Worm (Caenorhabditis elegans) whole organism, L4 larva: ENCODE data around the gene sdz-8.

Source experiments
- D1046.2 ChIP-seq: fragments of 200-800 bp; sonication (Bioruptor generic); IDR thresholded peaks from 2 replicates; pipeline ENCODE4 v1.3.6; 2022; ENCODE audit warnings: missing genetic modification characterization, missing compliant biosample characterization
- Y105C5A.15 ChIP-seq: fragments of 200-800 bp; sonication (Bioruptor generic); IDR thresholded peaks from 2 replicates; pipeline ENCODE4 v1.3.6; 2022; ENCODE audit warnings: missing genetic modification characterization, missing compliant biosample characterization
- Y48G9A.11 ChIP-seq: fragments of 200-800 bp; sonication (Bioruptor generic); IDR thresholded peaks from 2 replicates; pipeline ENCODE4 v1.3.6; 2022; ENCODE audit warnings: missing genetic modification reagents, missing genetic modification characterization, missing compliant biosample characterization
- ama-1 ChIP-seq: fragments of 150-350 bp; optimal IDR thresholded peaks from 2 replicates; lab custom pipeline; 2014; ENCODE audit warnings: inconsistent platforms, mixed read lengths
- fkh-10 ChIP-seq: fragments of 150-350 bp; optimal IDR thresholded peaks from 2 replicates; lab custom pipeline; 2014; ENCODE audit warnings: missing biosample characterization, missing genetic modification reagents, missing genetic modification characterization
- fos-1 ChIP-seq: fragments of 150-350 bp; optimal IDR thresholded peaks from 2 replicates; lab custom pipeline; 2014; ENCODE audit warnings: missing biosample characterization, missing genetic modification characterization
- lin-38 ChIP-seq: fragments of 200-800 bp; sonication (Bioruptor generic); IDR thresholded peaks from 2 replicates; pipeline ENCODE4 v1.3.6; 2022; ENCODE audit warnings: missing genetic modification reagents, missing genetic modification characterization, missing compliant biosample characterization
- lin-39 ChIP-seq: fragments of 150-350 bp; optimal IDR thresholded peaks from 2 replicates; lab custom pipeline; 2014; ENCODE audit warnings: missing biosample characterization, missing genetic modification reagents, missing genetic modification characterization
- mdl-1 ChIP-seq, 2 experiments: fragments of 150-350 bp in 1 of 2; sonication (generic microtip) in 1 of 2; optimal IDR thresholded peaks; 2 replicates each; lab custom pipeline; 2014 to 2017; ENCODE audit warnings: missing biosample characterization in 2 of 2, missing genetic modification characterization in 2 of 2
- mep-1 ChIP-seq: fragments of 150-350 bp; sonication (generic microtip); optimal IDR thresholded peaks from 3 replicates; lab custom pipeline; 2014; ENCODE audit warnings: missing biosample characterization, missing genetic modification characterization
- nhr-41 ChIP-seq: fragments of 200-800 bp; sonication (Bioruptor generic); IDR thresholded peaks from 2 replicates; pipeline ENCODE4 v1.3.6; 2022; ENCODE audit warnings: missing genetic modification reagents, missing genetic modification characterization, missing compliant biosample characterization
- snpc-4 ChIP-seq: fragments of 150-350 bp; optimal IDR thresholded peaks from 2 replicates; lab custom pipeline; 2014; ENCODE audit warnings: missing biosample characterization, missing genetic modification characterization
- unc-39 ChIP-seq: sonication (generic microtip); optimal IDR thresholded peaks from 2 replicates; lab custom pipeline; 2017; ENCODE audit warnings: missing biosample characterization, missing genetic modification characterization
- zip-2 ChIP-seq: fragments of 150-350 bp; optimal IDR thresholded peaks from 2 replicates; lab custom pipeline; 2014; ENCODE audit warnings: missing biosample characterization, missing genetic modification characterization

ce11 chrV:11534495-11535189 is 18.7 kb upstream of the sdz-8 start:
- no peak for TF ChIP-seq Y48G9A.11 (GFP tag; lab: Robert Waterston, UW)
- TF ChIP-seq nhr-41, result no peak
- no peak for TF ChIP-seq unc-39 (tag; lab: Kevin White, UChicago)
- TF ChIP-seq fkh-10 (GFP tag; lab: Kevin White, UChicago), result no peak
- no peak for TF ChIP-seq fos-1 (tag; lab: Kevin White, UChicago)
- TF ChIP-seq ama-1 (lab: Kevin White, UChicago), result no peak
- no peak; the same call in none of the 2 replicates for TF ChIP-seq lin-38 (GFP tag; lab: Robert Waterston, UW)
- no peak for TF ChIP-seq snpc-4 (tag; lab: Kevin White, UChicago)
- no peak for TF ChIP-seq zip-2 (tag; lab: Kevin White, UChicago)
- TF ChIP-seq lin-39 (tag; lab: Kevin White, UChicago), result no peak
- peak in 1 of 2 experiments; percentile 59 for TF ChIP-seq mdl-1 (tag; optimal IDR thresholded peaks at IDR 0.05; lab: Kevin White, UChicago)
- no peak for TF ChIP-seq Y105C5A.15 (GFP tag; lab: Robert Waterston, UW)
- peak; percentile 56 for TF ChIP-seq mep-1 (tag; lab: Kevin White, UChicago)
- TF ChIP-seq D1046.2 (GFP tag; lab: Robert Waterston, UW), result no peak
